Worm (Caenorhabditis elegans): ENCODE measurements around the gene vha-7.

ce11 chrIV:12637340-12637739, 2.9 kb upstream of the vha-7 start:
- no peak for TF ChIP-seq flt-1 (GFP tag; IDR thresholded peaks at IDR 0.05)
- no peak for TF ChIP-seq klf-2 (GFP tag; conservative IDR thresholded peaks at IDR 0.05)
- no peak for TF ChIP-seq ref-1 (GFP tag; conservative IDR thresholded peaks at IDR 0.05)
- no peak for TF ChIP-seq ztf-29 (GFP tag; IDR thresholded peaks at IDR 0.05)
- TF ChIP-seq ztf-23 (GFP tag; IDR thresholded peaks at IDR 0.05), result no peak
- no peak for TF ChIP-seq med-1 (GFP tag; optimal IDR thresholded peaks at IDR 0.05; ENCODE audit: insufficient read depth)
- no peak for TF ChIP-seq tab-1 (GFP tag; IDR thresholded peaks at IDR 0.05)
- TF ChIP-seq T22C8.4 (GFP tag; IDR thresholded peaks at IDR 0.05), result no peak

Data from whole organism, midembryonic.